Fruit fly (Drosophila melanogaster): ENCODE results near the gene CG32708.

- TF ChIP-seq Blimp-1 (GFP tag; optimal IDR thresholded peaks at IDR 0.05) (no peak), fd85E (GFP tag; optimal IDR thresholded peaks at IDR 0.05) (no peak), CG6163 (GFP tag; IDR thresholded peaks at IDR 0.05) (no peak), Sox102F (GFP tag; optimal IDR thresholded peaks at IDR 0.05) (no peak), pdm3 (GFP tag; optimal IDR thresholded peaks at IDR 0.05) (no peak), Sox15 (GFP tag; optimal IDR thresholded peaks at IDR 0.05) (no peak), CG4318 (GFP tag; optimal IDR thresholded peaks at IDR 0.05) (no peak), CG6854 (GFP tag; optimal IDR thresholded peaks at IDR 0.05) (no peak), Eip75B (GFP tag; optimal IDR thresholded peaks at IDR 0.05) (no peak), CG3919 (GFP tag; optimal IDR thresholded peaks at IDR 0.05) (no peak), lz (GFP tag; optimal IDR thresholded peaks at IDR 0.05) (no peak), CG6276 (GFP tag; optimal IDR thresholded peaks at IDR 0.05) (no peak)
Measured at dm6 chrX:9106212-9106774, 20.6 kb downstream of the CG32708 start, which contains the start of gene Bx42.

Data from whole organism, prepupa.